Worm (Caenorhabditis elegans): ENCODE measurements around the gene K12H6.4.

K12H6.4 gene

ce11 chrII:2824169-2824568 lies at the start of gene K12H6.4, which contains the start of gene K12H6.9:
TSS of gene K12H6.4 (minus strand) at chrII:2824269.
TSS of gene K12H6.9 (plus strand) at chrII:2824404.
- TF ChIP-seq ztf-11 (tag; optimal IDR thresholded peaks at IDR 0.05) (no peak), nhr-129 (tag; optimal IDR thresholded peaks at IDR 0.05) (no peak), F13H6.1 (tag; optimal IDR thresholded peaks at IDR 0.05) (no peak), unc-62 (GFP tag; optimal IDR thresholded peaks at IDR 0.05) (no peak), fos-1 (tag; optimal IDR thresholded peaks at IDR 0.05) (no peak), peb-1 (tag; optimal IDR thresholded peaks at IDR 0.05) (no peak), nhr-21 (tag; optimal IDR thresholded peaks at IDR 0.05) (no peak), alr-1 (tag; optimal IDR thresholded peaks at IDR 0.05) (no peak)

- no peak for TF ChIP-seq nhr-10 (tag; optimal IDR thresholded peaks at IDR 0.05)
- TF ChIP-seq Y55F3AM.14 (GFP tag; optimal IDR thresholded peaks at IDR 0.05), result no peak
- no peak for TF ChIP-seq R02D3.7 (tag; optimal IDR thresholded peaks at IDR 0.05)
- no peak for TF ChIP-seq nhr-129 (tag; optimal IDR thresholded peaks at IDR 0.05)
- TF ChIP-seq mab-5 (tag; optimal IDR thresholded peaks at IDR 0.05), result no peak
- TF ChIP-seq peb-1 (tag; optimal IDR thresholded peaks at IDR 0.05), result no peak
- TF ChIP-seq ztf-11 (tag; optimal IDR thresholded peaks at IDR 0.05), result no peak
Observed at ce11 chrII:2871816-2872215, 47.7 kb upstream of the K12H6.4 start, which contains the start of gene Y110A2AL.10. TSS of gene Y110A2AL.10 (minus strand) at chrII:2871916.

- TF ChIP-seq nhr-237 (tag; optimal IDR thresholded peaks at IDR 0.05), result no peak
- TF ChIP-seq nhr-21 (tag; optimal IDR thresholded peaks at IDR 0.05), result no peak
- TF ChIP-seq peb-1 (tag; optimal IDR thresholded peaks at IDR 0.05), result no peak
- TF ChIP-seq aly-2 (tag; optimal IDR thresholded peaks at IDR 0.05), result no peak
- TF ChIP-seq F13H6.1 (tag; optimal IDR thresholded peaks at IDR 0.05), result no peak
- TF ChIP-seq ztf-4 (tag; optimal IDR thresholded peaks at IDR 0.05), result no peak
- TF ChIP-seq nhr-12 (tag; optimal IDR thresholded peaks at IDR 0.05), result no peak
- no peak for TF ChIP-seq mbf-1 (tag; optimal IDR thresholded peaks at IDR 0.05)
- no peak for TF ChIP-seq ceh-16 (tag; optimal IDR thresholded peaks at IDR 0.05)
- TF ChIP-seq sem-4 (tag; optimal IDR thresholded peaks at IDR 0.05), result no peak
- no peak for TF ChIP-seq ama-1 (optimal IDR thresholded peaks at IDR 0.05)
- no peak for TF ChIP-seq nhr-11 (tag; optimal IDR thresholded peaks at IDR 0.05)
- TF ChIP-seq fos-1 (tag; optimal IDR thresholded peaks at IDR 0.05), result no peak
Observed at ce11 chrII:2867701-2868100, 43.6 kb upstream of the K12H6.4 start, which contains the start of gene Y110A2AL.2. TSS of gene Y110A2AL.2 (plus strand) at chrII:2868001.

- TF ChIP-seq ztf-11 (tag; optimal IDR thresholded peaks at IDR 0.05) (no peak), sem-4 (tag; optimal IDR thresholded peaks at IDR 0.05) (no peak), lin-11 (tag; optimal IDR thresholded peaks at IDR 0.05) (no peak), unc-55 (GFP tag; optimal IDR thresholded peaks at IDR 0.05) (no peak), unc-62 (GFP tag; optimal IDR thresholded peaks at IDR 0.05) (no peak), fos-1 (tag; optimal IDR thresholded peaks at IDR 0.05) (no peak)
Observed at ce11 chrII:2866541-2867124, 42.6 kb upstream of the K12H6.4 start, which contains the start of the genes Y110A2AL.9 and Y110A2AL.3. TSS of gene Y110A2AL.9 (minus strand) at chrII:2866641. TSS of gene Y110A2AL.3 (plus strand) at chrII:2867074.

- TF ChIP-seq ceh-16 (tag; optimal IDR thresholded peaks at IDR 0.05), result no peak
- no peak for TF ChIP-seq lin-39 (tag; optimal IDR thresholded peaks at IDR 0.05)
- TF ChIP-seq zag-1 (tag; optimal IDR thresholded peaks at IDR 0.05), result no peak
- no peak for TF ChIP-seq unc-62 (GFP tag; optimal IDR thresholded peaks at IDR 0.05)
- no peak for TF ChIP-seq mbf-1 (tag; optimal IDR thresholded peaks at IDR 0.05)
Observed at ce11 chrII:2865355-2865754, 41.3 kb upstream of the K12H6.4 start.

- TF ChIP-seq nhr-25 (tag; optimal IDR thresholded peaks at IDR 0.05), result no peak
- TF ChIP-seq ZK546.5 (tag; optimal IDR thresholded peaks at IDR 0.05), result no peak
- TF ChIP-seq crh-2 (tag; optimal IDR thresholded peaks at IDR 0.05), result no peak
- TF ChIP-seq mdl-1 (tag; optimal IDR thresholded peaks at IDR 0.05), result no peak
- no peak for TF ChIP-seq C34F6.9 (tag; optimal IDR thresholded peaks at IDR 0.05)
- TF ChIP-seq R02D3.7 (tag; optimal IDR thresholded peaks at IDR 0.05), result no peak
- TF ChIP-seq elt-3 (tag; optimal IDR thresholded peaks at IDR 0.05), result no peak
- TF ChIP-seq gmeb-1 (tag; optimal IDR thresholded peaks at IDR 0.05), result no peak
Observed at ce11 chrII:2864229-2864628, 40.2 kb upstream of the K12H6.4 start, which contains the start of gene Y110A2AL.5. TSS of gene Y110A2AL.5 (plus strand) at chrII:2864529.
